Worm (Caenorhabditis elegans): ENCODE data around the gene F40E10.5.

DNA sequence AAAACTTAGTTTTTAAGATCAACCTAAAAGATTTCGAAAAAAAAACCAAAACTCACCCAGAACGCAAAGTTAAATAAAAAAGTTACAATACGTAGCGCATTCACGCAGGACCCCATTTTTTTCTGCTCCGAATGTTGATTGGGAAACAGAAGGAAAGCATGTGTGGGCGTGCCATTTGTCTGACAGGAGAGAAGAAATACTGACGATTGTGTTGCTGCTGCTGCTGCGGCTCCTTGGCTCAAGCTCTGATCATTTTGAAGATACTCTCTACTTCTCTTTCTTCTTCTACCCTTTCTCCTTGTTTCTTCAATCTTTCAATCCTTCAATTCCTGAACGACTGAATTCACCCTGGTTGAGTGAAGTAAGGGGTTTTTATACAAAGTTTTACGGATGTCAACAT, 27.7 kb downstream of the F40E10.5 start, which contains the start of gene tsp-8:
- TF ChIP-seq flt-1 (GFP tag; IDR thresholded peaks at IDR 0.05) (no peak), cog-1 (tag; optimal IDR thresholded peaks at IDR 0.05) (no peak), ref-1 (GFP tag; conservative IDR thresholded peaks at IDR 0.05) (no peak), ztf-29 (GFP tag; IDR thresholded peaks at IDR 0.05) (no peak), tab-1 (GFP tag; IDR thresholded peaks at IDR 0.05) (no peak), ztf-23 (GFP tag; IDR thresholded peaks at IDR 0.05) (no peak)

Measured in whole organism, midembryonic.